Worm (Caenorhabditis elegans) whole organism, early embryonic: ENCODE data around the gene nhr-27.

Source experiments
- ama-1 ChIP-seq: fragments of 150-350 bp; optimal IDR thresholded peaks from 2 replicates; lab custom pipeline; 2014
- flt-1 ChIP-seq: fragments of 200-800 bp; sonication (Bioruptor generic); IDR thresholded peaks from 2 replicates; pipeline ENCODE4 v1.3.6; 2022; ENCODE audit warnings: missing genetic modification characterization, missing compliant biosample characterization
- hmbx-1 ChIP-seq: sonication (generic microtip); optimal IDR thresholded peaks from 2 replicates; lab custom pipeline; 2016; ENCODE audit warnings: mild to moderate bottlenecking, missing genetic modification characterization, missing compliant biosample characterization
- hnd-1 ChIP-seq: sonication (generic microtip); optimal IDR thresholded peaks from 2 replicates; lab custom pipeline; 2016; ENCODE audit warnings: missing genetic modification characterization, missing compliant biosample characterization
- scrt-1 ChIP-seq: fragments of 200-800 bp; sonication (Bioruptor generic); IDR thresholded peaks from 2 replicates; pipeline ENCODE4 v1.3.6; 2022; ENCODE audit warnings: missing genetic modification characterization, missing compliant biosample characterization
- sea-1 ChIP-seq: fragments of 200-800 bp; sonication (Bioruptor generic); conservative IDR thresholded peaks from 2 replicates; pipeline ENCODE4 v1.3.6; 2022; ENCODE audit warnings: missing genetic modification characterization, missing compliant biosample characterization

DNA sequence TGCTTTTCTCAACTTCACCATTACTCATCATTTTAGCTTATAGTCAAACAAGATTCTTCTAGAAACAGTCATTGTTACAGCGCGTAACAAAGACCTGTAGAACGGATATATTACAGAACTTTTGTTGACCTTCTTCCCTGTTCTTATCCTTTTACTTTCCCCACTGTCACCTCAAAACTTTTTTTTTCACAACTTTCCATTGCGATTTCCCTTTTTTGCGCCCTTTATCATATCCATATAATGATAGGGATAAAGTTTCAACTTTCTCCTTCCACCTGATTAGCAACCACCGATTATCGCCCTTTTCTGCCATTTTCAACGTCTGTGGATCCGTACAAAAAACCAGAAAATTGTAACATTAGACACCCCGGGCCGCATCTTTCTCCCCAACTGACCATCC, 131.0 kb downstream of the nhr-27 start:
- TF ChIP-seq scrt-1 (GFP tag; lab: Robert Waterston, UW) (no peak), ama-1 (no peak), flt-1 (GFP tag; lab: Robert Waterston, UW) (no peak), sea-1 (no peak), hmbx-1 (tag; lab: Kevin White, UChicago) (no peak), hnd-1 (no peak)
